Worm (Caenorhabditis elegans): ENCODE measurements around the gene frpr-8.

frpr-8 gene

DNA sequence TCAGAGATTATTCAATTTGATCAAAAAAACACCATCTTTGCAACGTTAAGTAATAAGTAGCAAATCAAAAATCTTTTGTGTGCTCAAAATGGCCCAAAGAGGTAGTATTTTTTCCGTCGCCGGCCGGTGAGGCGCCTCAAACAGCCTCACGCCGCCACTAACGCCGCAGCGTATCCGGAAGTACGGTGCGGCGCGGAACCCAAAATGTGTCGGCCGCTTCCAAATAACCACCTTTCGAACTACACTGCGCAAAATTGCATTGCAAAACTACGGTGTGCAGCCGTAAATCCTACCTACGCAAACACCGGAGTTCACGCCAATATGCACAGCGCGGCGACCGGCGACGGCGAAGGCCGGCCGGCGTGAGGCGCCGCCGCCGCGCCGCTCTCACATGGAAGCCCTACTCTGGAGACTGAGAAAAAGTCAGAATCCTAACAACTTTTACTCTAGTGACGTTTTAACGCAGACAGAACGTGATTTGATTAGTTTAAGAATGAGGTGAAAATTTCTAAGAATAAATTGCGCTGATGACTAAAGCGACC lies 44.1 kb downstream of the frpr-8 start:
- TF ChIP-seq hlh-17 (GFP tag; optimal IDR thresholded peaks at IDR 0.05; ENCODE audit: borderline replicate concordance): no peak
- TF ChIP-seq fkh-8 (tag; optimal IDR thresholded peaks at IDR 0.05): no peak

DNA sequence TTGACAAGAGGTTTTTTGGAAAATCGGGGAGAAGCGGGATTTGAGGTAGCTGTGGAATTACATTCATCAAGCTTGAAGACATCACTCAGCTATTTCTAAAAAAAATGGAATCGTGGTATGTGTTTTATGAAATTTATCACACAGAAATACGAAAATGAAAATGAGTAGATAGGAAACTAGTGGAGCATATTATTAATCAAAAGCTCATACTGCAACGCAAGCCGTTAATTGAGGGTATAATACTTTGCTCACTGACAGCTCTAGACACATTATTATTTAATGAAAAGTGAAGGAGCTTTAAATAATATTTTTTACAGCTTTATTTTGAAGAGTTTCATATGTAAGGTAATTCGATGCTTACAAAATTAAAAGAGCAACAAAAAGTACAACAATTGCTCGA lies 45.3 kb downstream of the frpr-8 start, which contains the start of gene M02D8.7:
Gene M02D8.7, minus strand, starts transcription at position 101 of the 400 bp plus-strand sequence.
- TF ChIP-seq nhr-237 (tag; optimal IDR thresholded peaks at IDR 0.05): no peak
- no peak for TF ChIP-seq dsc-1 (tag; optimal IDR thresholded peaks at IDR 0.05)
- no peak for TF ChIP-seq ceh-88 (GFP tag; IDR thresholded peaks at IDR 0.05)
- no peak for TF ChIP-seq unc-98 (GFP tag; IDR thresholded peaks at IDR 0.05)
- TF ChIP-seq lin-13 (GFP tag; optimal IDR thresholded peaks at IDR 0.05): no peak
- TF ChIP-seq fkh-4 (tag; optimal IDR thresholded peaks at IDR 0.05; ENCODE audit: borderline replicate concordance): no peak
- no peak for TF ChIP-seq elt-2 (tag; optimal IDR thresholded peaks at IDR 0.05)

- peak; percentile 18 for TF ChIP-seq fkh-10 (GFP tag; optimal IDR thresholded peaks at IDR 0.05)
- peak; percentile 44 for TF ChIP-seq nhr-47 (tag; optimal IDR thresholded peaks at IDR 0.05)
- no peak for TF ChIP-seq sptf-1 (tag; optimal IDR thresholded peaks at IDR 0.05)
- TF ChIP-seq nhr-20 (tag; optimal IDR thresholded peaks at IDR 0.05): peak; percentile 20
- TF ChIP-seq dsc-1 (tag; optimal IDR thresholded peaks at IDR 0.05): peak; percentile 91
- TF ChIP-seq nhr-12 (tag; optimal IDR thresholded peaks at IDR 0.05): no peak
- TF ChIP-seq nhr-71 (tag; optimal IDR thresholded peaks at IDR 0.05): peak; percentile 66
- TF ChIP-seq isw-1 (GFP tag; IDR thresholded peaks at IDR 0.05): no peak
- TF ChIP-seq ceh-8 (GFP tag; optimal IDR thresholded peaks at IDR 0.05): peak; percentile 54
- TF ChIP-seq pax-3 (tag; optimal IDR thresholded peaks at IDR 0.05): peak; percentile 12
- TF ChIP-seq fkh-8 (tag; optimal IDR thresholded peaks at IDR 0.05): peak; percentile 74
These were observed 46.8 kb downstream of the frpr-8 start for ce11 chrX:8744192-8744985.

ce11 chrX:8745524-8745923 lies 47.9 kb downstream of the frpr-8 start:
- TF ChIP-seq sptf-1 (tag; optimal IDR thresholded peaks at IDR 0.05): no peak
- TF ChIP-seq fkh-8 (tag; optimal IDR thresholded peaks at IDR 0.05): peak; percentile 44
- peak; percentile 91 for TF ChIP-seq dsc-1 (tag; optimal IDR thresholded peaks at IDR 0.05)
- TF ChIP-seq pax-3 (tag; optimal IDR thresholded peaks at IDR 0.05): peak; percentile 2

DNA sequence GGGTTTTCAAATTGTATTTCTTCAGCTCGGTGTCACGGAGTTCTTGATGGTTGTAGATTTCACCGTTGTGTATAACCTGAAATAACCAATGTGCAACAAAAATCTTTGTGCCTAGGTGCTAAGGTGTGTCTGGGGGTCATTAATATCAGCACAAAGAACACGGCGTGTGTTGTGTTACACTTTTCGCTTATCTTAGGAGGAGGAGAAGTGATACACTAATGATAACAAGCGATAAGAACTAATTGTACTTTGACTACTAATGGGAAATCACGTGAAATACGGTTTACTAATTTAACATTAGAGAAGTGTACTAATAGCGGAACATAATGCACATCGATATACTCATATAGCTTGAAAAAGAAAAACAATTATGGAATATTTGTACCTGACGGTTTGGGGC lies 52.6 kb downstream of the frpr-8 start:
- TF ChIP-seq lin-14 (GFP tag; optimal IDR thresholded peaks at IDR 0.05) (peak; percentile 27), grh-1 (GFP tag; IDR thresholded peaks at IDR 0.05) (0 out of 2 replicates have a peak, but pooled peaks have one; percentile 5), elt-3 (tag; optimal IDR thresholded peaks at IDR 0.05) (peak; percentile 59 to 97 (median 92)), snu-23 (GFP tag; optimal IDR thresholded peaks at IDR 0.05) (peak; percentile 15), nhr-71 (tag; optimal IDR thresholded peaks at IDR 0.05) (peak; percentile 53), C04F5.9 (tag; optimal IDR thresholded peaks at IDR 0.05) (no peak), elt-2 (tag; optimal IDR thresholded peaks at IDR 0.05) (peak; percentile 91), ceh-8 (GFP tag; optimal IDR thresholded peaks at IDR 0.05) (no peak), hlh-17 (GFP tag; optimal IDR thresholded peaks at IDR 0.05; ENCODE audit: borderline replicate concordance) (no peak), nhr-90 (tag; optimal IDR thresholded peaks at IDR 0.05; ENCODE audit: poor library complexity) (peak; percentile 42), jun-1 (tag; optimal IDR thresholded peaks at IDR 0.05) (no peak), nhr-20 (tag; optimal IDR thresholded peaks at IDR 0.05) (peak; percentile 63), nhr-19 (GFP tag; conservative IDR thresholded peaks at IDR 0.05) (peak; percentile 63), lin-35 (GFP tag; optimal IDR thresholded peaks at IDR 0.05) (peak in 1 of 2 experiments; percentile 67), blmp-1 (tag; optimal IDR thresholded peaks at IDR 0.05) (peak; percentile 59), pqm-1 (tag; optimal IDR thresholded peaks at IDR 0.05) (peak; percentile 7)
